Worm (Caenorhabditis elegans): ENCODE measurements around the gene C44H9.7.

DNA sequence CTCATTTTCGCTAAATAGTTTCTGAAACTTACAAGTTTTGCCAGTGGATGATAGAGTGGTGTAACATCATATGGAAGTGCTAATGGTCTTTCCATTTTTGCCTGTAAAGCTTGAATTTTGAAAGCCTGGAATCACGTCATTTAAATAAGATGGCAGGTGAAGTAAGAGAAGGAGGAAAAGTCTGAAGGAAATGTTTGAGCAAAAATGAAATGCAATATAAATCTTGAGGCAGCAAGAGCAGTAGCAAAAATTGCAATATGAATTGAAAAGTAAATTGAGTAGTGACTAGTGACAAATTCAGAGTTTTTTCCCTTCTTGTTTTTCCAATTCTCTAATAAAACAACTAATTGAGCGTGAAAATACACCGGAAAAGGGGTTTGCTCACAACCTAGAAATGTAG lies 31.2 kb upstream of the C44H9.7 start, which contains the start of gene glb-24:
- no peak for TF ChIP-seq snpc-4 (tag; optimal IDR thresholded peaks at IDR 0.05)
- TF ChIP-seq nhr-77 (tag; optimal IDR thresholded peaks at IDR 0.05): no peak
- no peak for TF ChIP-seq jun-1 (tag; optimal IDR thresholded peaks at IDR 0.05)
- TF ChIP-seq ceh-88 (GFP tag; IDR thresholded peaks at IDR 0.05): no peak
- TF ChIP-seq nhr-11 (tag; optimal IDR thresholded peaks at IDR 0.05): no peak
- no peak for TF ChIP-seq fkh-10 (GFP tag; optimal IDR thresholded peaks at IDR 0.05)
- TF ChIP-seq irx-1 (tag; optimal IDR thresholded peaks at IDR 0.05): no peak
- no peak for TF ChIP-seq pqm-1 (tag; optimal IDR thresholded peaks at IDR 0.05)
- TF ChIP-seq ceh-90 (tag; optimal IDR thresholded peaks at IDR 0.05): no peak
- no peak for TF ChIP-seq fkh-8 (tag; optimal IDR thresholded peaks at IDR 0.05)
- no peak for TF ChIP-seq blmp-1 (tag; optimal IDR thresholded peaks at IDR 0.05)
- no peak for TF ChIP-seq efl-3 (GFP tag; optimal IDR thresholded peaks at IDR 0.05)
- no peak for TF ChIP-seq mab-9 (GFP tag; IDR thresholded peaks at IDR 0.05)
- TF ChIP-seq skn-1 (tag; optimal IDR thresholded peaks at IDR 0.05): no peak
